Fruit fly (Drosophila melanogaster) ovary, adult (tissue): ENCODE data around the gene CG13654.

Source experiments
- CG17801 ChIP-seq: fragments of 200-800 bp; optimal IDR thresholded peaks from 2 replicates; lab custom pipeline; 2019; ENCODE audit warnings: missing biosample characterization, mild to moderate bottlenecking, missing genetic modification characterization, moderate library complexity; ENCODE audit not compliant: partially characterized antibody

CG13654 gene

DNA sequence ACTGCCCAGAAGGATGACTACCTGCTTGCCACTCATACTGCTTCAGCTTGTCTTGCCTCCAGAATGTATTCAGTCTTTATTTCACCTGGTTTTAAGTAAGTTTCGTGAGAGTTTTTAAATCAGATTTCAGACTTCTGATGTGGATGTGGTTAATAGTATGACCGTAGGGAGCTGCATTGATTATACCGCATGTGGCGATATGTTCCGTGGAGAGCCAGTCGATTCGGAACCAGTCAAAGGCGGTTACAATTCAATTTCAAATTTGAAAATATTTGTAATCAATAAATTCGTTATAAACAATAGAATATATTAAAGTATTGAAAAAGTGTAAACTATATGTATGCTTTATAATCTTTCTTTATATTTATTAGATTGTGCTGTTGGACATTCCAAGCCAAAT, 35.7 kb downstream of the CG13654 start, which contains the start of gene Sil1:
Sil1 (minus strand) TSS at position 168 of the 400 bp plus-strand sequence.
- TF ChIP-seq CG17801 = peak; percentile 29

DNA sequence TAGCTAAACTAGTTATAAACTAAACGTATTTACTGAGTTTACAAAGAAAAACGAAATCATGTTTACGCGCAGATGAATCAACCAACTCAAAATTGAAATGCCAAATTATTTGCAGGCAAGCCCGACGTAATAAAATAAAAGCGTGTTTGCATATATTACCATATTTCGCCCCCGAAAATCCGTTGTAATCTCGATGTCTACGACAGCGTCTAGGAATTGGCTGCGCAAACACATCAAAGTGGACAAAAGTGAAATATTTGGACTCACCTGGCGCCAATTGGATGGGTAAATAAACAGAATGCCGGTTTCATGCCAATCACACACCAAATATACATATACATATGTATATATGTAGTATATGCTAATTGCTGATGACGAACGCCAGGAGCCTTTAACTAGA, 36.5 kb downstream of the CG13654 start:
- TF ChIP-seq CG17801 = no peak

dm6 chr3R:25237314-25237713, 37.7 kb downstream of the CG13654 start, which contains the start of gene Jhbp7:
Jhbp7 (plus strand) TSS chr3R:25237614.
- TF ChIP-seq CG17801 = no peak

DNA sequence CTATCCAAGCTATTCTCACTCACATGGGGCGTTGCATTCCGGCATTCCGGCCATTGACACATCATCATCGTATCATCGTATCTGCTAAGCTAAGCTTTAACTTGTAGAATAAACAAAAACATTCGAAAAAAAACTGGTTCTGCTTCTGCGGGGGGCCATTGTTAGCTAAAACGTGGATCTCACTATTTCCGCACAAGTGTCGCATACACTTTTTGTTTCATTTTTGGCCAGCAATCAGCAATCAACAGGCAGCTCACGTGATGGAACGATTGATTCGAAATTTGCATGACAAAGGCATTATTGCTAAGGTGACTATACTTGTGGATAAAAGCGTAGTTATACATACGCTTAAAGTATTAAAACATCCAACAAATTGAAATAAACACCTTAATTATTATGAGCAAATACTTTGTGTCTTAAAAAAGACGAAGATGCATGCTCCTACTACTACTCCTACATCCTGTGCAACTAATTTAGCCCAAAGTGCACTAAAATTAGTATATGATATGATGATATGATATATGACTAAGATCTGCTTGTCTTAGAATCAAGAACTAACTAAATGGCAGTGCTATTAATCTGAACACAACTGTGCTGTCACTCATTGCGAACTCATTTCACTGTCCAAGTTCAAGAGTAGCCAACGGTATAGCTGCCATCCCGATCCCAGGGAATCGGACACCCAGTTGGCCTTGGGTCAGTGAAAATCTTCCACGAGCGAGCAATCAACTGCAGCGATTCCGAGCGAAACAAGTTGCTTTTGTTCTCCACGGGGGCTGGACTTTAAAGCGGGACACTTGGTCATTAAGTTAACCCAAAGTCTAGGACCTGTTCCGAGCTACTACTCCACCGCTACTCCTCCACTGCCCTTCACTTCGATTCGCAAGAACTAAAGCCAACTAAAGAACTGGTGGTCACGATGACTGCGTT, 39.4 kb downstream of the CG13654 start:
- TF ChIP-seq CG17801 = no peak

DNA sequence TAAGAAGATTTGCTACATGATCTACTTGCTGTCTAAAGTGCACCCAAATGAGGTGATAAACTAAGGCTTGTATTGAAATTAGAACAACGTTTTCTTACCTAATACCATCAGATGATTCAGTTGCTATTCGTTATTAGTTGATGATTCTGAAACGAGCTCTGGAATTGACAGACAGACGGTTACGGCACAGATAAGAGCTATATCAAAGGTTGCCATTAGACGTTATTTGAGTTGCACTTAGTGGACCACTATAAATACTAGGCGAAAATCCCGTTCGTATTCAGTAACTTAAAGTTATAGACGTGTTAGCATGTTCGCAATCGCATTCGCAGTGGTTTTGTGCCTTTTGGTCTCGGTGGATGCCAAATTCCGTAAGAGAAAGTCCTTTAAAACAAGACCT, 40.3 kb downstream of the CG13654 start, which contains the start of gene to:
to (plus strand) TSS at position 301 of the 400 bp plus-strand sequence.
- TF ChIP-seq CG17801 = no peak

DNA sequence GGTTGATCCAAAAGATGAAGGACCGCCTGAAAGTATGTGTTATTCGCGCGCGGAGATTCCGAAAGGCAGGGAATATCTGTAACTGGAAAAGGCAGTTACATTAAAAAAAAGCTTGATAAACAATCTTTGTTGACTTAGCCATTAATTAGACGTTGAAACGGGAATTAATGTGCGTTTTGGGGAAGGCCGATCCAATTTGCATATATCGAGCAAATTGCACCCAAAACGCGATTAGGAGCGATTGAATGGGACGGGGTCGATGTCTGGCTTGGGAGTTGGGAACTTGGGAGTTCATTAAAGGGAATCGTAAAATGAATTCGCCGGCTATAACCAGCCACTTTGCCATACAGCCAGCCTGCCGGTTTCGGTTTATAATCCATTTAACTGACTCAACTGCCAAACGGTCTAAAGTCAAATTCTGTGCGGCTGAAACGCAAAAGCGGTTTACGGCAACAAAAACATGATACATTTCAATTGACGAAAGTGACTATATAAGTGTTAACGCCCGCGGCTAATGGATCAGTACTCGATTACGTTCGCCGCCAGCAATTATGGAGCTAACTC, 42.0 kb downstream of the CG13654 start, which contains the start of gene CG11854:
CG11854 (plus strand) TSS at position 514 of the 564 bp plus-strand sequence.
- no peak for TF ChIP-seq CG17801

DNA sequence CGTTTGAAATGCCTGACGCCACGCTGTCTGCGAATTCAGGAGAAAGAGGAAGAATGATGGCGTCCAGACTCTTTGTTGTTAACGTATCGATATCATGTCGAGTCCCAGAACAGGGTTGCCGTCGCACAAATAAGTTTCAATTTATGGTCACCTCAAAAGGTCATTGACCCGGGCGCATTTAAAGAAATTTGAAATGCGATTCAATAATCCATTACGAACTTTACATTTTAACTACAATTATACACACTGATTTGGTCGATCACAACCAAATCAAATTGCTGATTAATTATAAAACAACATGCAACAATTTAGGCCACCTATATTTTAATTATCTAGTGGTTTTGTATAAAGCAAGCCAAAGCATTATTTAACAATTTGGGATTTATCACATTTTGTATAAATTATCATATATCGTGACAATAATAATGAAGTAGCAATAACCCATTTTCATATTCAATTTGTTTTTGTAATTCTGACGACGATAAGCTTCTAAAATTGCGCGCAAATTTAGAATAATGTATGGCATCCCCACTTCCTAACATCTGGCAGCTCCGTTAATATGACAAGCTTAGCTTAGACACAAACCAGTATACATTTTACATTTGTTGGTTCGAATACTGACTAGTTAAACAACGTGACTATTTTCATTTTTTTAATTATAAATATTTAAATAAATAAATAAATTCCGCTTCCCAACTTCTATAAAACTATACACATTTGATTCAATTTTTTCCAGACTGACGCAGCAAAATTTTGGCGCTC, 45.6 kb downstream of the CG13654 start, which contains the start of gene bam:
bam (minus strand) TSS at position 58 of the 762 bp plus-strand sequence.
- no peak for TF ChIP-seq CG17801

dm6 chr3R:25247379-25247869, 47.8 kb downstream of the CG13654 start, which contains the start of the genes RpS27 and Nup37:
RpS27 (minus strand) TSS chr3R:25247514.
Nup37 (plus strand) TSS chr3R:25247658.
- TF ChIP-seq CG17801 = peak; percentile 89

dm6 chr3R:25249145-25250141, 49.8 kb downstream of the CG13654 start, which contains the start of gene Nup358:
Nup358 (plus strand) TSS chr3R:25249348.
- peak; percentile 66 for TF ChIP-seq CG17801

dm6 chr3R:25258628-25259240, 59.1 kb downstream of the CG13654 start, which contains the start of gene CG11857:
CG11857 (plus strand) TSS chr3R:25258898.
- peak; percentile 97 for TF ChIP-seq CG17801

- no peak for TF ChIP-seq CG17801
These were observed 61.1 kb downstream of the CG13654 start for dm6 chr3R:25260670-25261069.

DNA sequence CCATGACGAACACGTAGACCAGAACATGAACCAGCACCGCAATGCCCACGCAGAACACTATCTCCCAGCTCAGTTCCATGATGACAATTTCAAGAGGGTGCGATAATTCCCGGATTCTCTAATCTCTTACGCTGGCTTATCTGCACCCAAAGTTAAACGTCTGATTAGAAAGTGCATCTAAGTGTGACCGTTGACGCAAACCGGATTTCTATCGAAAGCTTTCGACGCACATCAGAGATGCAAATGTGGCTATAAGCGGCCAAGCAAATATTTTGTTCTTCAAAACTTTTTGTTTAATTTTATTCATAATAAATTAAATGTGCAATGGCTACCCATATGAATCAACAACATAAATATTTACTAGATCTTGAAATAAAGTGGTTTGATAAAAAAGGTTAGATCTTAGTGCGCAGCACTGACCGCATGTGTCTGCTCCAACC, 62.7 kb downstream of the CG13654 start, which contains the start of the genes Kdsr and CG11858:
Kdsr (minus strand) TSS at position 177 of the 440 bp plus-strand sequence.
CG11858 (plus strand) TSS at position 420 of the 440 bp plus-strand sequence.
- peak; percentile 83 for TF ChIP-seq CG17801
